Worm (Caenorhabditis elegans) whole organism, midembryonic: ENCODE measurements around the gene dpff-1.

Source experiments
- T22C8.4 ChIP-seq: fragments of 200-800 bp; sonication (Bioruptor generic); IDR thresholded peaks from 2 replicates; pipeline ENCODE4 v1.3.6; 2022; ENCODE audit warnings: missing genetic modification characterization, missing compliant biosample characterization
- cog-1 ChIP-seq: sonication (generic microtip); optimal IDR thresholded peaks from 2 replicates; lab custom pipeline; 2016; ENCODE audit warnings: missing genetic modification characterization, missing compliant biosample characterization
- flt-1 ChIP-seq: fragments of 200-800 bp; sonication (Bioruptor generic); IDR thresholded peaks from 2 replicates; pipeline ENCODE4 v1.3.6; 2022; ENCODE audit warnings: missing genetic modification characterization, missing compliant biosample characterization
- klf-2 ChIP-seq: fragments of 200-800 bp; sonication (Bioruptor generic); conservative IDR thresholded peaks from 2 replicates; pipeline ENCODE4 v1.3.6; 2022; ENCODE audit warnings: missing genetic modification reagents, missing genetic modification characterization, missing compliant biosample characterization
- med-1 ChIP-seq: sonication (generic microtip); optimal IDR thresholded peaks from 2 replicates; lab custom pipeline; 2017; ENCODE audit warnings: missing genetic modification characterization, mild to moderate bottlenecking, missing compliant biosample characterization, antibody characterized with exemption, missing genetic modification reagents; ENCODE audit not compliant: insufficient read depth
- tab-1 ChIP-seq: fragments of 200-800 bp; sonication (Bioruptor generic); IDR thresholded peaks from 2 replicates; pipeline ENCODE4 v1.3.6; 2022; ENCODE audit warnings: missing genetic modification characterization, missing compliant biosample characterization
- ztf-23 ChIP-seq: fragments of 200-800 bp; sonication (Bioruptor generic); IDR thresholded peaks from 2 replicates; pipeline ENCODE4 v1.3.6; 2022; ENCODE audit warnings: missing genetic modification reagents, missing genetic modification characterization, missing compliant biosample characterization
- ztf-29 ChIP-seq: fragments of 200-800 bp; sonication (Bioruptor generic); IDR thresholded peaks from 2 replicates; pipeline ENCODE4 v1.3.6; 2022; ENCODE audit warnings: missing genetic modification reagents, missing genetic modification characterization, missing compliant biosample characterization

- TF ChIP-seq flt-1 (GFP tag; lab: Robert Waterston, UW) (no peak), tab-1 (no peak), med-1 (GFP tag; lab: Kevin White, UChicago) (no peak), ztf-23 (no peak), T22C8.4 (no peak), cog-1 (tag; lab: Kevin White, UChicago) (no peak), klf-2 (GFP tag; lab: Robert Waterston, UW) (no peak), ztf-29 (GFP tag; lab: Robert Waterston, UW) (no peak)
These were observed 17.5 kb downstream of the dpff-1 start, which contains the start of gene C28H8.8 for ce11 chrIII:5888675-5889074.
